Worm (Caenorhabditis elegans) whole organism, L1 larva: ENCODE measurements around the gene C05D9.7.

Experiments
- C34B4.2 ChIP-seq: sonication (generic microtip); optimal IDR thresholded peaks from 2 replicates; lab custom pipeline; 2017; ENCODE audit warnings: mild to moderate bottlenecking, missing genetic modification characterization, missing compliant biosample characterization
- Y116A8C.19 ChIP-seq: sonication (generic microtip); optimal IDR thresholded peaks from 2 replicates; lab custom pipeline; 2016; ENCODE audit warnings: missing compliant biosample characterization, missing genetic modification characterization, borderline replicate concordance
- aha-1 ChIP-seq: fragments of 150-350 bp; optimal IDR thresholded peaks from 2 replicates; lab custom pipeline; 2014; ENCODE audit warnings: missing biosample characterization, missing genetic modification characterization
- alr-1 ChIP-seq: fragments of 200-800 bp; sonication (Bioruptor generic); optimal IDR thresholded peaks from 2 replicates; lab custom pipeline; 2018; ENCODE audit warnings: borderline replicate concordance, mild to moderate bottlenecking, missing genetic modification characterization, missing compliant biosample characterization
- aly-2 ChIP-seq: fragments of 150-350 bp; optimal IDR thresholded peaks from 2 replicates; lab custom pipeline; 2014; ENCODE audit warnings: missing biosample characterization, missing genetic modification characterization
- ceh-63 ChIP-seq: fragments of 200-800 bp; sonication (Bioruptor generic); optimal IDR thresholded peaks from 2 replicates; lab custom pipeline; 2018; ENCODE audit warnings: mild to moderate bottlenecking, missing genetic modification characterization, missing compliant biosample characterization
- ceh-8 ChIP-seq: fragments of 200-800 bp; sonication (Bioruptor generic); optimal IDR thresholded peaks from 2 replicates; lab custom pipeline; 2018; ENCODE audit warnings: mild to moderate bottlenecking, missing genetic modification characterization, moderate library complexity, missing compliant biosample characterization
- ceh-82 ChIP-seq, 3 experiments: fragments of 150-350 bp in 1 of 3; sonication (generic microtip) in 2 of 3; optimal IDR thresholded peaks; 2 replicates each; lab custom pipeline; 2014 to 2017; ENCODE audit warnings: missing biosample characterization in 3 of 3, missing genetic modification characterization in 3 of 3
- ceh-88 ChIP-seq: fragments of 200-800 bp; sonication (Bioruptor generic); IDR thresholded peaks from 2 replicates; pipeline ENCODE4 v1.3.6; 2022; ENCODE audit warnings: missing genetic modification characterization, missing compliant biosample characterization
- ces-1 ChIP-seq: fragments of 150-350 bp; optimal IDR thresholded peaks from 2 replicates; lab custom pipeline; 2014; ENCODE audit warnings: missing biosample characterization, missing genetic modification reagents, missing genetic modification characterization
- dsc-1 ChIP-seq: sonication (generic microtip); optimal IDR thresholded peaks from 2 replicates; lab custom pipeline; 2016; ENCODE audit warnings: mild to moderate bottlenecking, missing genetic modification characterization, missing compliant biosample characterization
- efl-1 ChIP-seq, 4 experiments: fragments of 150-350 bp; optimal IDR thresholded peaks in 3 of 4; peaks in 1 of 4; 1 replicate in 1 of 4; 2 replicates in 3 of 4; lab custom pipeline; 2014; ENCODE audit warnings: missing biosample characterization in 2 of 4, missing genetic modification characterization in 2 of 4, missing genetic modification reagents in 2 of 4
- egl-13 ChIP-seq: sonication (generic microtip); optimal IDR thresholded peaks from 2 replicates; lab custom pipeline; 2016; ENCODE audit warnings: missing genotype, missing genetic modification reagents, missing genetic modification characterization, missing compliant biosample characterization
- fkh-4 ChIP-seq: sonication (generic microtip); optimal IDR thresholded peaks from 2 replicates; lab custom pipeline; 2016; ENCODE audit warnings: missing compliant biosample characterization, missing genetic modification characterization, borderline replicate concordance
- fkh-8 ChIP-seq: sonication (generic microtip); optimal IDR thresholded peaks from 2 replicates; lab custom pipeline; 2016; ENCODE audit warnings: mild to moderate bottlenecking, missing genetic modification characterization, missing compliant biosample characterization
- fos-1 ChIP-seq: fragments of 150-350 bp; optimal IDR thresholded peaks from 2 replicates; lab custom pipeline; 2014; ENCODE audit warnings: missing biosample characterization, missing genetic modification characterization
- hpl-2 ChIP-seq: fragments of 150-350 bp; optimal IDR thresholded peaks from 2 replicates; lab custom pipeline; 2014; ENCODE audit warnings: missing biosample characterization, missing genetic modification reagents, missing genetic modification characterization
- isw-1 ChIP-seq: fragments of 200-800 bp; sonication (Bioruptor generic); IDR thresholded peaks from 2 replicates; pipeline ENCODE4 v1.3.6; 2022; ENCODE audit warnings: missing genetic modification characterization, missing compliant biosample characterization
- lin-13 ChIP-seq: fragments of 150-350 bp; optimal IDR thresholded peaks from 2 replicates; lab custom pipeline; 2014; ENCODE audit warnings: missing biosample characterization, missing genetic modification reagents, missing genetic modification characterization
- lin-15B ChIP-seq: fragments of 150-350 bp; sonication (generic microtip); optimal IDR thresholded peaks from 3 replicates; lab custom pipeline; 2014; ENCODE audit warnings: missing biosample characterization, missing genetic modification characterization
- lir-3 ChIP-seq: sonication (generic microtip); optimal IDR thresholded peaks from 2 replicates; lab custom pipeline; 2016; ENCODE audit warnings: mild to moderate bottlenecking, missing genetic modification characterization, moderate library complexity, missing compliant biosample characterization; ENCODE audit not compliant: poor library complexity
- mab-9 ChIP-seq: fragments of 200-800 bp; sonication (Bioruptor generic); IDR thresholded peaks from 2 replicates; pipeline ENCODE4 v1.3.6; 2022; ENCODE audit warnings: missing genetic modification reagents, missing genetic modification characterization, missing compliant biosample characterization
- mef-2 ChIP-seq: fragments of 150-350 bp; optimal IDR thresholded peaks from 2 replicates; lab custom pipeline; 2014; ENCODE audit warnings: missing biosample characterization, missing genetic modification characterization
- mep-1 ChIP-seq: fragments of 150-350 bp; optimal IDR thresholded peaks from 2 replicates; lab custom pipeline; 2014; ENCODE audit warnings: missing biosample characterization, missing genetic modification characterization
- nhr-11 ChIP-seq: fragments of 150-350 bp; optimal IDR thresholded peaks from 2 replicates; lab custom pipeline; 2014; ENCODE audit warnings: missing biosample characterization, missing genetic modification characterization
- nhr-20 ChIP-seq: sonication (generic microtip); optimal IDR thresholded peaks from 2 replicates; lab custom pipeline; 2016; ENCODE audit warnings: mild to moderate bottlenecking, missing genetic modification characterization, missing compliant biosample characterization
- nhr-47 ChIP-seq: sonication (generic microtip); optimal IDR thresholded peaks from 2 replicates; lab custom pipeline; 2016; ENCODE audit warnings: mild to moderate bottlenecking, missing genetic modification characterization, moderate library complexity, missing compliant biosample characterization
- nhr-71 ChIP-seq: sonication (generic microtip); optimal IDR thresholded peaks from 2 replicates; lab custom pipeline; 2016; ENCODE audit warnings: mild to moderate bottlenecking, missing genetic modification characterization, moderate library complexity, missing compliant biosample characterization
- nhr-76 ChIP-seq: sonication (generic microtip); optimal IDR thresholded peaks from 2 replicates; lab custom pipeline; 2017; ENCODE audit warnings: missing biosample characterization, missing genetic modification characterization
- nhr-85 ChIP-seq: sonication (generic microtip); peaks from one replicate; lab custom pipeline; 2016; ENCODE audit warnings: missing genetic modification characterization, inconsistent platforms, missing compliant biosample characterization
- pqm-1 ChIP-seq: sonication (generic microtip); optimal IDR thresholded peaks from 3 replicates; lab custom pipeline; 2017; ENCODE audit warnings: missing biosample characterization, missing genetic modification characterization
- rnt-1 ChIP-seq: sonication (generic microtip); optimal IDR thresholded peaks from 2 replicates; lab custom pipeline; 2016; ENCODE audit warnings: mild to moderate bottlenecking, missing genetic modification characterization, moderate library complexity, missing compliant biosample characterization
- skn-1 ChIP-seq: fragments of 150-350 bp; optimal IDR thresholded peaks from 2 replicates; lab custom pipeline; 2014; ENCODE audit warnings: missing biosample characterization, missing genetic modification characterization
- snpc-4 ChIP-seq: fragments of 150-350 bp; optimal IDR thresholded peaks from 2 replicates; lab custom pipeline; 2014; ENCODE audit warnings: missing biosample characterization, missing genetic modification characterization
- snu-23 ChIP-seq: sonication (generic microtip); optimal IDR thresholded peaks from 2 replicates; lab custom pipeline; 2016; ENCODE audit warnings: missing genetic modification characterization, missing compliant biosample characterization
- sptf-1 ChIP-seq: fragments of 150-350 bp; optimal IDR thresholded peaks from 2 replicates; lab custom pipeline; 2014; ENCODE audit warnings: missing biosample characterization, missing genetic modification characterization
- swsn-7 ChIP-seq: sonication (generic microtip); optimal IDR thresholded peaks from 2 replicates; lab custom pipeline; 2016; ENCODE audit warnings: missing genetic modification characterization, missing compliant biosample characterization
- tlp-1 ChIP-seq: fragments of 150-350 bp; optimal IDR thresholded peaks from 2 replicates; lab custom pipeline; 2014; ENCODE audit warnings: missing biosample characterization, missing genetic modification characterization
- unc-62 ChIP-seq: fragments of 150-350 bp; optimal IDR thresholded peaks from 2 replicates; lab custom pipeline; 2014; ENCODE audit warnings: missing biosample characterization, missing genetic modification reagents, missing genetic modification characterization
- vab-15 ChIP-seq: sonication (generic microtip); optimal IDR thresholded peaks from 2 replicates; lab custom pipeline; 2017; ENCODE audit warnings: missing genotype, mild to moderate bottlenecking, missing genetic modification characterization, missing compliant biosample characterization
- zag-1 ChIP-seq: fragments of 150-350 bp; optimal IDR thresholded peaks from 2 replicates; lab custom pipeline; 2014; ENCODE audit warnings: missing biosample characterization, missing genetic modification characterization
- ztf-11 ChIP-seq, 2 experiments: sonication (generic microtip); optimal IDR thresholded peaks; 2 replicates each; lab custom pipeline; 2016 to 2017; ENCODE audit warnings: missing genetic modification characterization in 2 of 2, missing biosample characterization in 1 of 2, missing compliant biosample characterization in 1 of 2

The C05D9.7 gene

ce11 chrX:1120326-1120725, 1.1 kb upstream of the C05D9.7 start (continued):
- TF ChIP-seq C34B4.2 (tag; lab: Kevin White, UChicago) (no peak), tlp-1 (tag; lab: Kevin White, UChicago) (no peak), aly-2 (tag; lab: Kevin White, UChicago) (no peak), fkh-8 (tag; lab: Kevin White, UChicago) (no peak), nhr-47 (tag; lab: Kevin White, UChicago) (no peak), fkh-4 (tag; lab: Kevin White, UChicago) (no peak), nhr-85 (tag; lab: Kevin White, UChicago) (no peak), alr-1 (tag; lab: Kevin White, UChicago) (no peak), dsc-1 (tag; lab: Kevin White, UChicago) (peak; percentile 17), snpc-4 (no peak), ces-1 (GFP tag; lab: Kevin White, UChicago) (no peak), nhr-76 (no peak), mef-2 (no peak), hpl-2 (no peak), ceh-8 (GFP tag; lab: Kevin White, UChicago) (no peak), swsn-7 (tag; lab: Kevin White, UChicago) (peak; percentile 6), skn-1 (tag; lab: Kevin White, UChicago) (peak; percentile 38), mab-9 (GFP tag; lab: Robert Waterston, UW) (no peak), nhr-11 (tag; lab: Kevin White, UChicago) (no peak), lir-3 (tag; lab: Kevin White, UChicago) (no peak), ceh-63 (GFP tag; lab: Kevin White, UChicago) (no peak), mep-1 (no peak), ztf-11 (tag; optimal IDR thresholded peaks at IDR 0.05; lab: Kevin White, UChicago) (peak in 1 of 2 experiments; percentile 58), snu-23 (GFP tag; lab: Kevin White, UChicago) (peak; percentile 15), nhr-20 (tag; lab: Kevin White, UChicago) (no peak), sptf-1 (tag; lab: Kevin White, UChicago) (no peak), vab-15 (no peak), nhr-71 (tag; lab: Kevin White, UChicago) (peak; percentile 43), ceh-88 (GFP tag; lab: Robert Waterston, UW) (no peak), unc-62 (GFP tag; lab: Kevin White, UChicago) (no peak), lin-15B (tag; lab: Kevin White, UChicago) (no peak)
- TF ChIP-seq, all 84 proteins: peak for 14

DNA sequence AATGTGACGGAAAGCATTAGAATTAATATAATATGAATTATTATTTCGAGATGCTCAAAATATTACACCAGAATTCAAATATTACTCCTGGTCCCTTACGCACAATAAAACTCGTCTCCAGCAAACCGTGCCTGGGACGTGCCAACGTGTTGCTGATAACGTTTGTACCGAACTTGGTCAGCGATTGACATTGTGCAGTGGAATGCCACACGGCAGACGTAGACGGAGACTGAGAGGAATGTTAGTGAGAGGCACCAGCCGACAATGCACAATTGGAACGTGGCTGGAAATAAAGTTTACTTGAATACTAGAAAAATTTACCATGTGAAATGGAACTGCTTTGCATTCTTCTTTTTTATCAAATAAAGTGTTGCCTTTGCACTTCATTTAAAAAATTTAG, 2.0 kb downstream of the C05D9.7 start:
- TF ChIP-seq pqm-1 (tag; lab: Kevin White, UChicago): no peak
- no peak for TF ChIP-seq efl-1 (optimal IDR thresholded peaks at IDR 0.05; lab: Kevin White, UChicago)
- peak in 1 of 2 experiments; percentile 39 for TF ChIP-seq efl-1 (GFP tag; optimal IDR thresholded peaks at IDR 0.05 in 1 of 2; lab: Kevin White, UChicago)

DNA sequence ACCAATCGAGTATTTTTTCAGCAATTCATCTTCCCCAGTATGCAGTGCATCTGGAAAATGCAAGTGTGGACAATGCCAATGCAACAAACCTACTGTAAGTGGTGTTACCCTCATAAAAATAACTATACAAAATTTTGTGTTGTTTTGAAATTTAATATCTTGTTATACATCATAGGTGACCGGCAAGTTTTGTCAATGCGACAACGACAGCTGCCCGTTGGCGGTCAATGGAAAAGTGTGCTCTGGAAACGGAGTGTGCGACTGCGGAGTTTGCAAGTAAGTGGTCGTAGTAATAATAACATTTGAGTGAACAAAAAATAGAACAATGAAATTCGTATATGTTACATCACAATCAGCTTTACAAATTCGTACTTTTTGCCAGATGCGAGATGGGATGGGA, 4.0 kb downstream of the C05D9.7 start:
- no peak for TF ChIP-seq zag-1
- no peak for TF ChIP-seq egl-13
- no peak for TF ChIP-seq efl-1 (optimal IDR thresholded peaks at IDR 0.05; lab: Kevin White, UChicago)
- no peak for TF ChIP-seq efl-1 (GFP tag; optimal IDR thresholded peaks at IDR 0.05 in 1 of 2; lab: Kevin White, UChicago)
- TF ChIP-seq lin-13 (GFP tag; lab: Kevin White, UChicago): no peak
- TF ChIP-seq ceh-82 (tag; optimal IDR thresholded peaks at IDR 0.05; lab: Kevin White, UChicago): no peak
- TF ChIP-seq rnt-1 (tag; lab: Kevin White, UChicago): no peak
- no peak for TF ChIP-seq Y116A8C.19 (tag; lab: Kevin White, UChicago)
- no peak for TF ChIP-seq fos-1 (tag; lab: Kevin White, UChicago)
- no peak for TF ChIP-seq aha-1 (tag; lab: Kevin White, UChicago)
- no peak for TF ChIP-seq swsn-7 (tag; lab: Kevin White, UChicago)
- TF ChIP-seq lin-15B (tag; lab: Kevin White, UChicago): no peak
- no peak for TF ChIP-seq nhr-11 (tag; lab: Kevin White, UChicago)
- no peak for TF ChIP-seq sptf-1 (tag; lab: Kevin White, UChicago)
- TF ChIP-seq isw-1 (GFP tag; lab: Robert Waterston, UW): no peak
